Fruit fly (Drosophila melanogaster): Measurements from ENCODE around the gene CG2233.

DNA sequence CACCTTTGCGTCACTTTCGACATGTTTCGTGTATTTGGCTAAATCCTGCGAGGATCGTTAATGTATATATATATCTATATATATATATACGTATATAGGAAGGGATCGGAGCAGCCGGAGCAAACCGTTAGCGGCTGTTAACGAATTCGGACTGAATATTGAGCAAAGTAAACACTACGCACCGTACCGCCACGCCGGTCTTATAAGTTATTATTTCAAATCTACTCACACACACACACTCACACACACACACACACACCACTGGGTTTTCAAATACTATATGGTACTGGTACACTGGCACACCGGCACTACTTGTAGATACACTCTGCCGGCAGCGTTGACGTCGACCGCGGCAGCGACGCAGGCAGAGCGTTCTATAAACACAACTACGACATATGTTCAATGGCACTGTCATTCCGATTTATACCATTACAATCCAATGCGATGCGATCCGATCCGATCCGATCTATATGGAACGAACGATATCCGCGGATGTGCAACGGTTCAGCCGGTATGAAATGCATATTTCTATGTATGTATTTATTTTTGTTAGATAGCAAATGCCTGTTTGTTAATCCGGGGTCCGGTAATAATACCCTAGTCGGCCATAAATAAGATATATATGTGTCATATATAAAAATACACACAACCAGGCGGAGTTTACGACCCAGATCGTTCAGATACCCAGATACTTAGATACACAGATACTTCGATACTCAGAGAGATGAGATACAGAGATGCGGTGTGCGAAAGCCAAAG is 44.3 kb upstream of the CG2233 start, which contains the start of gene Ldsdh1:
- TF ChIP-seq CG5204 (GFP tag; optimal IDR thresholded peaks at IDR 0.05) (no peak), pad (GFP tag; optimal IDR thresholded peaks at IDR 0.05) (no peak), cic (GFP tag; optimal IDR thresholded peaks at IDR 0.05) (peak; percentile 58), CG11617 (GFP tag; optimal IDR thresholded peaks at IDR 0.05) (no peak), cnc (optimal IDR thresholded peaks at IDR 0.05) (no peak), CG12768 (GFP tag; optimal IDR thresholded peaks at IDR 0.05) (no peak), tj (GFP tag; optimal IDR thresholded peaks at IDR 0.05) (no peak), ovo (GFP tag; optimal IDR thresholded peaks at IDR 0.05) (peak; percentile 41), CG14711 (tag; optimal IDR thresholded peaks at IDR 0.05) (no peak), CG7045 (GFP tag; optimal IDR thresholded peaks at IDR 0.05) (no peak)
